Worm (Caenorhabditis elegans) whole organism, young adult: ENCODE results near the gene srt-39.

ENCODE experiments used
- B0261.1 ChIP-seq: sonication (generic microtip); optimal IDR thresholded peaks from 2 replicates; lab custom pipeline; 2016; ENCODE audit warnings: mild to moderate bottlenecking, missing genetic modification characterization, moderate library complexity, missing compliant biosample characterization
- F10E7.11 ChIP-seq: sonication (generic microtip); optimal IDR thresholded peaks from 2 replicates; lab custom pipeline; 2017; ENCODE audit warnings: mild to moderate bottlenecking, missing genetic modification characterization, moderate library complexity, missing compliant biosample characterization
- F33H1.4 ChIP-seq: fragments of 200-800 bp; sonication (Bioruptor generic); IDR thresholded peaks from 2 replicates; pipeline ENCODE4 v1.3.6; 2022; ENCODE audit warnings: missing genetic modification reagents, missing genetic modification characterization, missing compliant biosample characterization
- F52B5.7 ChIP-seq: sonication (generic microtip); optimal IDR thresholded peaks from 2 replicates; lab custom pipeline; 2016; ENCODE audit warnings: mild to moderate bottlenecking, missing genetic modification characterization, missing compliant biosample characterization
- akir-1 ChIP-seq: fragments of 200-800 bp; sonication (Bioruptor generic); optimal IDR thresholded peaks from 2 replicates; lab custom pipeline; 2018; ENCODE audit warnings: mild to moderate bottlenecking, missing genetic modification characterization, moderate library complexity, missing compliant biosample characterization
- attf-5 ChIP-seq: fragments of 200-800 bp; sonication (Bioruptor generic); optimal IDR thresholded peaks from 2 replicates; lab custom pipeline; 2018; ENCODE audit warnings: mild to moderate bottlenecking, missing genetic modification characterization, missing compliant biosample characterization
- ceh-100 ChIP-seq: fragments of 200-800 bp; sonication (Bioruptor generic); IDR thresholded peaks from 2 replicates; pipeline ENCODE4 v1.3.6; 2022; ENCODE audit warnings: missing genetic modification reagents, missing genetic modification characterization, missing compliant biosample characterization
- lin-35 ChIP-seq, 3 experiments: fragments of 150-350 bp in 2 of 3; sonication (generic microtip) in 1 of 3; optimal IDR thresholded peaks; 2 replicates each; lab custom pipeline; 2014 to 2018; ENCODE audit warnings: missing biosample characterization in 3 of 3, missing genetic modification characterization in 3 of 3, missing genetic modification reagents in 3 of 3
- nfyb-1 ChIP-seq: fragments of 200-800 bp; sonication (Bioruptor generic); IDR thresholded peaks from 2 replicates; pipeline ENCODE4 v1.3.6; 2022; ENCODE audit warnings: missing genetic modification reagents, missing genetic modification characterization, missing compliant biosample characterization

DNA sequence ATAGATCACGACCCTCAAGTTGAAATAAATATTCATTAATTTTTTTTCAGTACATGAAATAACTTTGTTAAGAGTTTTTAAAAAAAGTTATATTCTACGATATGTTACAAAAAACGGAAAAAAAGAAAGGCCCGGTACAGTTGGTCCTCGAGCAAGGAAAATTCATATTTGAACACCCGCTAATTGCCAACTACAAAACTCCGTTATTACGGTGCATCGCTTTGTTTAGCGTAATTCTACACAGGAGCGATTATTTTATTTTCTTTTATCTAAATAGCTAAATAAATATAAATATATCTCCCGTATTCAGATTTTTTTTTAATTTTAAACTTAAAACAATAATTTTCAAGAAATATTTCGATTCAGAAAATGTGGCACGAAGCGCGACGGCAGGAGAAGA, 34.2 kb upstream of the srt-39 start, which contains the start of gene F28C1.1:
- TF ChIP-seq F10E7.11 (tag; lab: Kevin White, UChicago) (no peak), B0261.1 (tag; lab: Kevin White, UChicago) (no peak), ceh-100 (GFP tag; lab: Robert Waterston, UW) (no peak), akir-1 (GFP tag; lab: Kevin White, UChicago) (no peak), nfyb-1 (GFP tag; lab: Robert Waterston, UW) (no peak), lin-35 (GFP tag; optimal IDR thresholded peaks at IDR 0.05; lab: Kevin White, UChicago) (no peak), F33H1.4 (no peak), attf-5 (GFP tag; lab: Kevin White, UChicago) (no peak), F52B5.7 (no peak)
